Worm (Caenorhabditis elegans) whole organism, L4 larva: Measurements from ENCODE around the gene Y37D8A.16.

Experiments
- F10B5.3 ChIP-seq: sonication (generic microtip); optimal IDR thresholded peaks from 2 replicates; lab custom pipeline; 2016; ENCODE audit warnings: mild to moderate bottlenecking, missing genetic modification characterization, missing compliant biosample characterization
- F44E2.7 ChIP-seq: fragments of 200-800 bp; sonication (Bioruptor generic); IDR thresholded peaks from 2 replicates; pipeline ENCODE4 v2.1.2; 2022; ENCODE audit warnings: missing genetic modification characterization, missing compliant biosample characterization
- F49E8.2 ChIP-seq: sonication (generic microtip); optimal IDR thresholded peaks from 2 replicates; lab custom pipeline; 2016; ENCODE audit warnings: missing compliant biosample characterization, mild to moderate bottlenecking, missing genetic modification characterization, borderline replicate concordance
- Y105C5A.15 ChIP-seq: fragments of 200-800 bp; sonication (Bioruptor generic); IDR thresholded peaks from 2 replicates; pipeline ENCODE4 v1.3.6; 2022; ENCODE audit warnings: missing genetic modification characterization, missing compliant biosample characterization
- Y5F2A.4 ChIP-seq: fragments of 200-800 bp; sonication (Bioruptor generic); optimal IDR thresholded peaks from 2 replicates; lab custom pipeline; 2018; ENCODE audit warnings: mild to moderate bottlenecking, missing genetic modification characterization, missing compliant biosample characterization
- ZK337.2 ChIP-seq: fragments of 200-800 bp; sonication (Bioruptor generic); IDR thresholded peaks from 2 replicates; pipeline ENCODE4 v1.3.6; 2022; ENCODE audit warnings: missing genetic modification reagents, missing genetic modification characterization, missing compliant biosample characterization
- ZK546.5 ChIP-seq, 2 experiments: sonication (generic microtip); optimal IDR thresholded peaks; 2 replicates each; lab custom pipeline; 2017; ENCODE audit warnings: missing biosample characterization in 2 of 2, missing genetic modification characterization in 2 of 2
- aha-1 ChIP-seq: fragments of 150-350 bp; peaks from one replicate; lab custom pipeline; 2014; ENCODE audit warnings: missing biosample characterization, missing genetic modification characterization
- aly-2 ChIP-seq: sonication (generic microtip); optimal IDR thresholded peaks from 2 replicates; lab custom pipeline; 2018; ENCODE audit warnings: missing biosample characterization, missing genetic modification characterization
- ama-1 ChIP-seq: fragments of 150-350 bp; optimal IDR thresholded peaks from 2 replicates; lab custom pipeline; 2014; ENCODE audit warnings: inconsistent platforms, mixed read lengths
- arid-1 ChIP-seq: fragments of 200-800 bp; sonication (Bioruptor generic); conservative IDR thresholded peaks from 2 replicates; pipeline ENCODE4 v1.3.6; 2022; ENCODE audit warnings: missing genetic modification reagents, missing genetic modification characterization, missing compliant biosample characterization
- ceh-20 ChIP-seq: fragments of 200-800 bp; sonication (Bioruptor generic); IDR thresholded peaks from 2 replicates; pipeline ENCODE4 v1.3.6; 2022; ENCODE audit warnings: missing genetic modification reagents, missing genetic modification characterization, missing compliant biosample characterization
- ceh-28 ChIP-seq: fragments of 150-350 bp; optimal IDR thresholded peaks from 2 replicates; lab custom pipeline; 2014; ENCODE audit warnings: missing biosample characterization, missing genetic modification reagents, missing genetic modification characterization
- ceh-32 ChIP-seq: sonication (generic microtip); optimal IDR thresholded peaks from 2 replicates; lab custom pipeline; 2016; ENCODE audit warnings: mild to moderate bottlenecking, missing genetic modification characterization, missing compliant biosample characterization; ENCODE audit not compliant: poor library complexity
- daf-12 ChIP-seq: fragments of 150-350 bp; optimal IDR thresholded peaks from 2 replicates; lab custom pipeline; 2014; ENCODE audit warnings: missing biosample characterization, missing genetic modification reagents, missing genetic modification characterization
- daf-19 ChIP-seq: fragments of 200-800 bp; sonication (Bioruptor generic); conservative IDR thresholded peaks from 2 replicates; pipeline ENCODE4 v1.3.6; 2022; ENCODE audit warnings: missing genetic modification characterization, missing compliant biosample characterization
- daf-8 ChIP-seq: fragments of 200-800 bp; sonication (Bioruptor generic); IDR thresholded peaks from 2 replicates; pipeline ENCODE4 v1.3.6; 2022; ENCODE audit warnings: missing genetic modification characterization, missing compliant biosample characterization
- dmd-8 ChIP-seq: fragments of 200-800 bp; sonication (Bioruptor generic); IDR thresholded peaks from 2 replicates; pipeline ENCODE4 v1.3.6; 2022; ENCODE audit warnings: missing genetic modification characterization, missing compliant biosample characterization
- dpl-1 ChIP-seq: fragments of 150-350 bp; optimal IDR thresholded peaks from 2 replicates; lab custom pipeline; 2014; ENCODE audit warnings: missing biosample characterization, missing genetic modification reagents, missing genetic modification characterization
- duxl-1 ChIP-seq: sonication (generic microtip); optimal IDR thresholded peaks from 2 replicates; lab custom pipeline; 2016; ENCODE audit warnings: mild to moderate bottlenecking, missing genetic modification characterization, moderate library complexity, missing compliant biosample characterization; ENCODE audit not compliant: poor library complexity
- egl-27 ChIP-seq: sonication (generic microtip); optimal IDR thresholded peaks from 3 replicates; lab custom pipeline; 2017; ENCODE audit warnings: missing biosample characterization, missing genetic modification reagents, missing genetic modification characterization
- fkh-10 ChIP-seq: fragments of 150-350 bp; optimal IDR thresholded peaks from 2 replicates; lab custom pipeline; 2014; ENCODE audit warnings: missing biosample characterization, missing genetic modification reagents, missing genetic modification characterization
- hif-1 ChIP-seq, 2 experiments: sonication (generic microtip); optimal IDR thresholded peaks; 2 replicates each; lab custom pipeline; 2016 to 2017; ENCODE audit warnings: missing compliant biosample characterization in 2 of 2, missing genetic modification characterization in 2 of 2, missing genetic modification reagents in 2 of 2, missing genotype in 2 of 2, mild to moderate bottlenecking in 1 of 2
- hlh-30 ChIP-seq: sonication (generic microtip); optimal IDR thresholded peaks from 2 replicates; lab custom pipeline; 2017; ENCODE audit warnings: antibody characterized with exemption, mild to moderate bottlenecking, missing genetic modification characterization, missing compliant biosample characterization; ENCODE audit not compliant: insufficient read depth
- jun-1 ChIP-seq: fragments of 150-350 bp; optimal IDR thresholded peaks from 2 replicates; lab custom pipeline; 2014; ENCODE audit warnings: missing biosample characterization, missing genetic modification reagents, missing genetic modification characterization
- lim-7 ChIP-seq: fragments of 200-800 bp; sonication (Bioruptor generic); IDR thresholded peaks from 2 replicates; pipeline ENCODE4 v1.3.6; 2022; ENCODE audit warnings: missing genetic modification characterization, missing compliant biosample characterization
- lin-29 ChIP-seq: fragments of 200-800 bp; sonication (Bioruptor generic); IDR thresholded peaks from 2 replicates; pipeline ENCODE4 v1.3.6; 2022; ENCODE audit warnings: missing genetic modification reagents, missing genetic modification characterization, missing compliant biosample characterization
- lsy-2 ChIP-seq, 2 experiments: fragments of 150-350 bp in 1 of 2; sonication (generic microtip) in 1 of 2; optimal IDR thresholded peaks; 2 replicates each; lab custom pipeline; 2014 to 2017; ENCODE audit warnings: missing biosample characterization in 2 of 2, missing genetic modification characterization in 2 of 2
- madf-9 ChIP-seq: fragments of 200-800 bp; sonication (Bioruptor generic); conservative IDR thresholded peaks from 2 replicates; pipeline ENCODE4 v1.3.6; 2022; ENCODE audit warnings: missing genetic modification reagents, missing genetic modification characterization, missing compliant biosample characterization
- mdl-1 ChIP-seq, 2 experiments: fragments of 150-350 bp in 1 of 2; sonication (generic microtip) in 1 of 2; optimal IDR thresholded peaks; 2 replicates each; lab custom pipeline; 2014 to 2017; ENCODE audit warnings: missing biosample characterization in 2 of 2, missing genetic modification characterization in 2 of 2
- mdt-29 ChIP-seq: fragments of 200-800 bp; sonication (Bioruptor generic); IDR thresholded peaks from 2 replicates; pipeline ENCODE4 v1.3.6; 2022; ENCODE audit warnings: missing genetic modification reagents, missing genetic modification characterization, missing compliant biosample characterization
- mes-2 ChIP-seq: sonication (generic microtip); optimal IDR thresholded peaks from 2 replicates; lab custom pipeline; 2016; ENCODE audit warnings: missing genotype, mild to moderate bottlenecking, missing genetic modification characterization, missing compliant biosample characterization; ENCODE audit not compliant: poor library complexity, severe bottlenecking
- mxl-2 ChIP-seq: fragments of 200-800 bp; sonication (Bioruptor generic); conservative IDR thresholded peaks from 2 replicates; pipeline ENCODE4 v1.3.6; 2022; ENCODE audit warnings: missing genetic modification reagents, missing genetic modification characterization, missing compliant biosample characterization
- mxl-3 ChIP-seq: fragments of 200-800 bp; sonication (Bioruptor generic); optimal IDR thresholded peaks from 2 replicates; lab custom pipeline; 2018; ENCODE audit warnings: mild to moderate bottlenecking, missing genetic modification characterization, missing compliant biosample characterization
- nhr-102 ChIP-seq: sonication (generic microtip); optimal IDR thresholded peaks from 2 replicates; lab custom pipeline; 2016; ENCODE audit warnings: mild to moderate bottlenecking, missing genetic modification characterization, moderate library complexity, missing compliant biosample characterization
- nhr-11 ChIP-seq: fragments of 150-350 bp; optimal IDR thresholded peaks from 2 replicates; lab custom pipeline; 2014; ENCODE audit warnings: missing biosample characterization, missing genetic modification characterization
- nhr-111 ChIP-seq: fragments of 200-800 bp; sonication (Bioruptor generic); optimal IDR thresholded peaks from 2 replicates; lab custom pipeline; 2018; ENCODE audit warnings: mild to moderate bottlenecking, missing genetic modification characterization, missing compliant biosample characterization
- nhr-237 ChIP-seq: sonication (generic microtip); optimal IDR thresholded peaks from 2 replicates; lab custom pipeline; 2017; ENCODE audit warnings: missing biosample characterization, missing genetic modification characterization
- nhr-48 ChIP-seq: sonication (generic microtip); optimal IDR thresholded peaks from 2 replicates; lab custom pipeline; 2016; ENCODE audit warnings: mild to moderate bottlenecking, missing genetic modification characterization, missing compliant biosample characterization
- nhr-6 ChIP-seq: fragments of 150-350 bp; optimal IDR thresholded peaks from 2 replicates; lab custom pipeline; 2014; ENCODE audit warnings: missing biosample characterization, missing genetic modification characterization
- nhr-76 ChIP-seq: fragments of 150-350 bp; optimal IDR thresholded peaks from 2 replicates; lab custom pipeline; 2014; ENCODE audit warnings: missing biosample characterization, missing genetic modification characterization
- nhr-77 ChIP-seq: fragments of 150-350 bp; optimal IDR thresholded peaks from 2 replicates; lab custom pipeline; 2014; ENCODE audit warnings: missing biosample characterization, missing genetic modification characterization
- set-16 ChIP-seq: fragments of 200-800 bp; sonication (Bioruptor generic); IDR thresholded peaks from 2 replicates; pipeline ENCODE4 v1.3.6; 2022; ENCODE audit warnings: missing genetic modification reagents, missing genetic modification characterization, missing compliant biosample characterization
- snpc-4 ChIP-seq: fragments of 150-350 bp; optimal IDR thresholded peaks from 2 replicates; lab custom pipeline; 2014; ENCODE audit warnings: missing biosample characterization, missing genetic modification characterization
- spr-1 ChIP-seq: sonication (generic microtip); optimal IDR thresholded peaks from 2 replicates; lab custom pipeline; 2016; ENCODE audit warnings: mild to moderate bottlenecking, missing genetic modification characterization, missing compliant biosample characterization
- spr-3 ChIP-seq: fragments of 200-800 bp; sonication (Bioruptor generic); optimal IDR thresholded peaks from 2 replicates; lab custom pipeline; 2018; ENCODE audit warnings: mild to moderate bottlenecking, missing genetic modification characterization, missing compliant biosample characterization
- tag-97 ChIP-seq: fragments of 200-800 bp; sonication (Bioruptor generic); IDR thresholded peaks from 2 replicates; pipeline ENCODE4 v1.3.6; 2022; ENCODE audit warnings: missing genetic modification characterization, missing compliant biosample characterization
- tra-1 ChIP-seq: fragments of 200-800 bp; sonication (Bioruptor generic); IDR thresholded peaks from 2 replicates; pipeline ENCODE4 v1.3.6; 2022; ENCODE audit warnings: missing genetic modification reagents, missing genetic modification characterization, missing compliant biosample characterization
- unc-39 ChIP-seq: sonication (generic microtip); optimal IDR thresholded peaks from 2 replicates; lab custom pipeline; 2017; ENCODE audit warnings: missing biosample characterization, missing genetic modification characterization
- unc-62 ChIP-seq, 3 experiments: fragments of 150-350 bp in 1 of 3; sonication (generic microtip); optimal IDR thresholded peaks in 2 of 3; peaks in 1 of 3; 1 replicate in 1 of 3; 2 replicates in 2 of 3; lab custom pipeline; 2014 to 2017; ENCODE audit warnings: missing biosample characterization in 3 of 3, missing genetic modification characterization in 3 of 3, missing genetic modification reagents in 3 of 3, missing genotype in 1 of 3
- zag-1 ChIP-seq: fragments of 150-350 bp; optimal IDR thresholded peaks from 2 replicates; lab custom pipeline; 2014; ENCODE audit warnings: missing biosample characterization, missing genetic modification characterization

The Y37D8A.16 gene

ce11 chrIII:12874606-12875066 is 43.8 kb downstream of the Y37D8A.16 start, which contains the start of the genes mrg-1 and spcs-2 (continued):
- peak in 1 of 2 experiments; percentile 98 for TF ChIP-seq unc-62 (GFP tag; optimal IDR thresholded peaks at IDR 0.05 in 1 of 2; lab: Kevin White, UChicago)
- TF ChIP-seq unc-62 (tag; optimal IDR thresholded peaks at IDR 0.05; lab: Kevin White, UChicago), result no peak
- TF ChIP-seq snpc-4 (tag; lab: Kevin White, UChicago), result no peak
- no peak for TF ChIP-seq egl-27 (tag; lab: Kevin White, UChicago)
- TF ChIP-seq F10B5.3 (tag; lab: Kevin White, UChicago), result no peak
- no peak for TF ChIP-seq tra-1 (GFP tag; lab: Robert Waterston, UW)
- TF ChIP-seq arid-1, result peak; percentile 88
- TF ChIP-seq madf-9 (GFP tag; lab: Robert Waterston, UW), result peak; percentile 64
- no peak for TF ChIP-seq unc-39 (tag; lab: Kevin White, UChicago)
- peak; percentile 61 for TF ChIP-seq nhr-77 (tag; lab: Kevin White, UChicago)
- no peak for TF ChIP-seq ama-1 (lab: Kevin White, UChicago)
- TF ChIP-seq tag-97 (GFP tag; lab: Robert Waterston, UW), result no peak
- no peak for TF ChIP-seq daf-12 (tag; lab: Kevin White, UChicago)
- no peak for TF ChIP-seq nhr-111 (GFP tag; lab: Kevin White, UChicago)
- peak; percentile 11 for TF ChIP-seq zag-1 (tag; lab: Kevin White, UChicago)
- peak; percentile 77 for TF ChIP-seq hlh-30 (tag; lab: Kevin White, UChicago)
- no peak for TF ChIP-seq nhr-237 (tag; lab: Kevin White, UChicago)
- TF ChIP-seq daf-19 (GFP tag; lab: Robert Waterston, UW), result no peak
- TF ChIP-seq F44E2.7, result no peak
- TF ChIP-seq Y5F2A.4 (GFP tag; lab: Kevin White, UChicago), result no peak
- TF ChIP-seq daf-8 (GFP tag; lab: Robert Waterston, UW), result no peak
- no peak for TF ChIP-seq mxl-3 (GFP tag; lab: Kevin White, UChicago)
- TF ChIP-seq spr-3 (GFP tag; lab: Kevin White, UChicago), result peak; percentile 35
- peak; percentile 88 for TF ChIP-seq dpl-1 (GFP tag; lab: Kevin White, UChicago)
- TF ChIP-seq lsy-2 (tag; optimal IDR thresholded peaks at IDR 0.05; lab: Kevin White, UChicago), result peak; percentile 75 to 94
- TF ChIP-seq mes-2 (tag; lab: Kevin White, UChicago), result peak; percentile 97
- no peak for TF ChIP-seq ZK546.5 (tag; optimal IDR thresholded peaks at IDR 0.05; lab: Kevin White, UChicago)
- peak; percentile 49 for TF ChIP-seq jun-1 (tag; lab: Kevin White, UChicago)
- TF ChIP-seq nhr-11 (tag; lab: Kevin White, UChicago), result peak; percentile 35
- peak; percentile 1 for TF ChIP-seq nhr-48 (tag; lab: Kevin White, UChicago)
- no peak for TF ChIP-seq Y105C5A.15 (GFP tag; lab: Robert Waterston, UW)
- no peak for TF ChIP-seq nhr-76 (tag; lab: Kevin White, UChicago)
- no peak for TF ChIP-seq dmd-8 (GFP tag; lab: Robert Waterston, UW)
- no peak for TF ChIP-seq lin-29 (GFP tag; lab: Robert Waterston, UW)
- TF ChIP-seq aha-1, result peak; percentile 98
- TF ChIP-seq ceh-32, result no peak
- TF ChIP-seq set-16 (GFP tag; lab: Robert Waterston, UW), result no peak
- peak; percentile 74 for TF ChIP-seq ceh-20
- peak; percentile 74 for TF ChIP-seq fkh-10 (GFP tag; lab: Kevin White, UChicago)
- TF ChIP-seq F49E8.2 (tag; lab: Kevin White, UChicago), result peak; percentile 60
- peak in 1 of 2 experiments; percentile 72 for TF ChIP-seq hif-1 (tag; optimal IDR thresholded peaks at IDR 0.05; lab: Kevin White, UChicago)
- TF ChIP-seq nhr-102, result peak; percentile 78
- no peak for TF ChIP-seq mdt-29
- TF ChIP-seq mxl-2 (GFP tag; lab: Robert Waterston, UW), result no peak
- TF ChIP-seq nhr-6, result peak; percentile 74
- no peak for TF ChIP-seq ZK337.2 (GFP tag; lab: Robert Waterston, UW)
- peak; percentile 77 for TF ChIP-seq spr-1
- 0 out of 2 replicates have a peak, but pooled peaks have one; percentile 52 for TF ChIP-seq lim-7 (GFP tag; lab: Robert Waterston, UW)
- peak; percentile 47 for TF ChIP-seq ceh-28 (tag; lab: Kevin White, UChicago)
- TF ChIP-seq duxl-1, result peak; percentile 75
- peak in 1 of 2 experiments; percentile 47 for TF ChIP-seq mdl-1 (tag; optimal IDR thresholded peaks at IDR 0.05; lab: Kevin White, UChicago)
- no peak for TF ChIP-seq aly-2 (tag; lab: Kevin White, UChicago)
